Worm (Caenorhabditis elegans) whole organism, L4/young adult: ENCODE results near the gene Y54G2A.11.

Source experiments
- W03F9.2 ChIP-seq: fragments of 150-350 bp; optimal IDR thresholded peaks from 2 replicates; lab custom pipeline; 2014; ENCODE audit warnings: missing biosample characterization, missing genetic modification characterization
- dao-5 ChIP-seq: sonication (generic microtip); optimal IDR thresholded peaks from 2 replicates; lab custom pipeline; 2016; ENCODE audit warnings: missing genotype, missing genetic modification characterization, moderate library complexity, missing compliant biosample characterization
- him-1 ChIP-seq: sonication (generic microtip); optimal IDR thresholded peaks from 2 replicates; lab custom pipeline; 2016; ENCODE audit warnings: missing genotype, missing genetic modification reagents, missing genetic modification characterization, missing compliant biosample characterization

ce11 chrIV:2742470-2743044 lies 29.0 kb downstream of the Y54G2A.11 start, which contains the start of gene nhr-277:
- TF ChIP-seq dao-5 (no peak), him-1 (tag; lab: Kevin White, UChicago) (no peak), W03F9.2 (tag; lab: Kevin White, UChicago) (no peak)
